Fruit fly (Drosophila melanogaster) whole organism, prepupa: ENCODE measurements around the gene Orp8.

Experiments
- CG10631 ChIP-seq: fragments of 200-800 bp; sonication (Bioruptor generic); optimal IDR thresholded peaks from 2 replicates; lab custom pipeline; 2016; ENCODE audit warnings: missing biosample characterization, missing genetic modification characterization
- CG11294 ChIP-seq: fragments of 200-800 bp; sonication (Bioruptor generic); IDR thresholded peaks from 2 replicates; pipeline ENCODE4 v1.3.6; 2022; ENCODE audit warnings: missing biosample characterization, missing genetic modification characterization
- CG11762 ChIP-seq: fragments of 200-800 bp; sonication (Bioruptor generic); optimal IDR thresholded peaks from 3 replicates; lab custom pipeline; 2016; ENCODE audit warnings: missing biosample characterization, missing genetic modification characterization; ENCODE audit not compliant: insufficient read depth
- CG11902 ChIP-seq: fragments of 200-800 bp; sonication (Bioruptor generic); optimal IDR thresholded peaks from 3 replicates; lab custom pipeline; 2016; ENCODE audit warnings: missing biosample characterization, missing genetic modification characterization
- CG16779 ChIP-seq: fragments of 200-800 bp; sonication (Bioruptor generic); optimal IDR thresholded peaks from 3 replicates; lab custom pipeline; 2017; ENCODE audit warnings: missing biosample characterization, mild to moderate bottlenecking, missing genetic modification characterization
- CG34406 ChIP-seq: fragments of 200-800 bp; sonication (Bioruptor generic); optimal IDR thresholded peaks from 3 replicates; lab custom pipeline; 2016; ENCODE audit warnings: missing biosample characterization, missing genetic modification characterization
- CG3919 ChIP-seq: fragments of 200-800 bp; sonication (Bioruptor generic); optimal IDR thresholded peaks from 3 replicates; lab custom pipeline; 2016; ENCODE audit warnings: missing biosample characterization, missing genetic modification characterization
- CG4318 ChIP-seq: fragments of 200-800 bp; sonication (Bioruptor generic); optimal IDR thresholded peaks from 3 replicates; lab custom pipeline; 2017; ENCODE audit warnings: missing biosample characterization, mild to moderate bottlenecking, missing genetic modification characterization
- CG6163 ChIP-seq: fragments of 200-800 bp; sonication (Bioruptor generic); IDR thresholded peaks from 3 replicates; pipeline ENCODE4 v1.3.6; 2022; ENCODE audit warnings: missing biosample characterization, missing genetic modification characterization
- CG6808 ChIP-seq: fragments of 200-800 bp; sonication (Bioruptor generic); optimal IDR thresholded peaks from 3 replicates; lab custom pipeline; 2017; ENCODE audit warnings: missing biosample characterization, missing genetic modification characterization, mild to moderate bottlenecking, moderate library complexity, missing genetic modification reagents
- CG6854 ChIP-seq: fragments of 200-800 bp; sonication (Bioruptor generic); optimal IDR thresholded peaks from 2 replicates; lab custom pipeline; 2017; ENCODE audit warnings: missing biosample characterization, mild to moderate bottlenecking, missing genetic modification characterization
- CG8319 ChIP-seq: fragments of 200-800 bp; sonication (Bioruptor generic); optimal IDR thresholded peaks from 3 replicates; lab custom pipeline; 2016; ENCODE audit warnings: missing biosample characterization, missing genetic modification characterization
- CG8632 ChIP-seq: fragments of 200-800 bp; sonication (Bioruptor generic); optimal IDR thresholded peaks from 3 replicates; lab custom pipeline; 2016; ENCODE audit warnings: missing biosample characterization, missing genetic modification characterization
- CG9139 ChIP-seq: fragments of 200-800 bp; sonication (Bioruptor generic); optimal IDR thresholded peaks from 3 replicates; lab custom pipeline; 2017; ENCODE audit warnings: missing biosample characterization, mild to moderate bottlenecking, missing genetic modification characterization
- Eip78C ChIP-seq: fragments of 200-800 bp; sonication (Bioruptor generic); peaks from one replicate; lab custom pipeline; 2016; ENCODE audit warnings: missing biosample characterization, missing genetic modification characterization
- Ets21C ChIP-seq: fragments of 200-800 bp; sonication (Bioruptor generic); optimal IDR thresholded peaks from 3 replicates; lab custom pipeline; 2016; ENCODE audit warnings: missing biosample characterization, missing genetic modification characterization
- Gug ChIP-seq: fragments of 200-800 bp; sonication (Bioruptor generic); IDR thresholded peaks from 2 replicates; pipeline ENCODE4 v1.3.6; 2022; ENCODE audit warnings: missing biosample characterization, missing genetic modification characterization
- Hr39 ChIP-seq: fragments of 200-800 bp; sonication (Bioruptor generic); optimal IDR thresholded peaks from 2 replicates; lab custom pipeline; 2016; ENCODE audit warnings: missing biosample characterization, missing genetic modification characterization
- Hr4 ChIP-seq: fragments of 200-800 bp; sonication (Bioruptor generic); optimal IDR thresholded peaks from 3 replicates; lab custom pipeline; 2016; ENCODE audit warnings: missing biosample characterization, missing genetic modification characterization
- Lpt ChIP-seq: fragments of 200-800 bp; sonication (Bioruptor generic); optimal IDR thresholded peaks from 3 replicates; lab custom pipeline; 2016; ENCODE audit warnings: missing biosample characterization, missing genetic modification characterization
- OdsH ChIP-seq: fragments of 200-800 bp; sonication (Bioruptor generic); optimal IDR thresholded peaks from 3 replicates; lab custom pipeline; 2016; ENCODE audit warnings: missing biosample characterization, missing genetic modification characterization
- Smox ChIP-seq: fragments of 200-800 bp; sonication (Bioruptor generic); optimal IDR thresholded peaks from 3 replicates; lab custom pipeline; 2016; ENCODE audit warnings: missing biosample characterization, missing genetic modification characterization
- Sox102F ChIP-seq: fragments of 200-800 bp; sonication (Bioruptor generic); optimal IDR thresholded peaks from 2 replicates; lab custom pipeline; 2016; ENCODE audit warnings: missing biosample characterization, mild to moderate bottlenecking, missing genetic modification characterization
- Sox15 ChIP-seq: fragments of 200-800 bp; sonication (Bioruptor generic); optimal IDR thresholded peaks from 3 replicates; lab custom pipeline; 2016; ENCODE audit warnings: missing biosample characterization, missing genetic modification characterization
- acj6 ChIP-seq: fragments of 200-800 bp; sonication (Bioruptor generic); optimal IDR thresholded peaks from 3 replicates; lab custom pipeline; 2016; ENCODE audit warnings: missing biosample characterization, missing genetic modification characterization
- cyc ChIP-seq: fragments of 200-800 bp; sonication (Bioruptor generic); optimal IDR thresholded peaks from 3 replicates; lab custom pipeline; 2016; ENCODE audit warnings: missing biosample characterization, missing genetic modification characterization
- esn ChIP-seq: fragments of 200-800 bp; sonication (Bioruptor generic); optimal IDR thresholded peaks from 2 replicates; lab custom pipeline; 2016; ENCODE audit warnings: missing biosample characterization, mild to moderate bottlenecking, missing genetic modification characterization, moderate library complexity
- fd85E ChIP-seq: fragments of 200-800 bp; sonication (Bioruptor generic); optimal IDR thresholded peaks from 3 replicates; lab custom pipeline; 2016; ENCODE audit warnings: missing biosample characterization, missing genetic modification characterization
- fkh ChIP-seq: fragments of 200-800 bp; sonication (Bioruptor generic); optimal IDR thresholded peaks from 3 replicates; lab custom pipeline; 2017; ENCODE audit warnings: missing biosample characterization, mild to moderate bottlenecking, missing genetic modification characterization, moderate library complexity
- net ChIP-seq: fragments of 200-800 bp; sonication (Bioruptor generic); optimal IDR thresholded peaks from 3 replicates; lab custom pipeline; 2016; ENCODE audit warnings: missing biosample characterization, missing genetic modification characterization
- pdm3 ChIP-seq: fragments of 200-800 bp; sonication (Bioruptor generic); optimal IDR thresholded peaks from 3 replicates; lab custom pipeline; 2016; ENCODE audit warnings: missing biosample characterization, missing genetic modification characterization
- salr ChIP-seq, 2 experiments: fragments of 200-800 bp; sonication (Bioruptor generic); optimal IDR thresholded peaks; 3 replicates each; lab custom pipeline; 2016 to 2018; ENCODE audit warnings: missing biosample characterization in 2 of 2, missing genetic modification characterization in 2 of 2, mild to moderate bottlenecking in 1 of 2
- spab ChIP-seq: fragments of 200-800 bp; sonication (Bioruptor generic); optimal IDR thresholded peaks from 2 replicates; lab custom pipeline; 2017; ENCODE audit warnings: missing biosample characterization, mild to moderate bottlenecking, missing genetic modification characterization, missing genetic modification reagents
- ss ChIP-seq, 2 experiments: fragments of 200-800 bp; sonication (Bioruptor generic); optimal IDR thresholded peaks; 2 replicates in 1 of 2; 3 replicates in 1 of 2; lab custom pipeline; 2017 to 2018; ENCODE audit warnings: mild to moderate bottlenecking in 2 of 2, missing biosample characterization in 2 of 2, missing genetic modification characterization in 2 of 2, moderate library complexity in 1 of 2
- svp ChIP-seq: fragments of 200-800 bp; sonication (Bioruptor generic); peaks from one replicate; lab custom pipeline; 2016; ENCODE audit warnings: missing biosample characterization, missing genetic modification characterization
- vri ChIP-seq: fragments of 200-800 bp; sonication (Bioruptor generic); optimal IDR thresholded peaks from 3 replicates; lab custom pipeline; 2016; ENCODE audit warnings: missing biosample characterization, mild to moderate bottlenecking, missing genetic modification characterization

Gene Orp8

DNA sequence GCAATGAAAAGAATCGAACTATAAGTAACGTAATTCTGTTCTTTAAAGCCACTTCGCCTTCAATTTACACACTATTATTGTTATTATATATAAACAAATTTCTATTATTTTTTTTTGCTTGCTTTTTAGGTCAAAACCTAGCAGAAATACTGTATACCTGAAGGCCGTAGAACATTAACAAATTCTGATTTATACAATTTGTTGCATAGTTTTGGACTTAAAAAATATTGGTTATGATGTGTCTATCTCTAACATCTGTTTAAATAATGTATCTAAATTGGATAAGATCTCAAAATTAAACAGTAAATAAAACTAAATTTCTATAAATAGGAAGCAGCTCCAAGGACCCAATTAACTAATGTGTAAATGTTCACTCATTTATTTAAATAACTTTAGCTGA is 3.3 kb upstream of the Orp8 start:
- TF ChIP-seq salr (GFP tag; optimal IDR thresholded peaks at IDR 0.05; lab: Kevin White, UChicago) (no peak), esn (GFP tag; lab: Kevin White, UChicago) (no peak), svp (GFP tag; lab: Kevin White, UChicago) (peak; percentile 22), Ets21C (no peak), CG10631 (no peak), CG6854 (GFP tag; lab: Kevin White, UChicago) (no peak), spab (no peak), CG6808 (GFP tag; lab: Kevin White, UChicago) (no peak)
- TF ChIP-seq, all 60 proteins: peak for 1

DNA sequence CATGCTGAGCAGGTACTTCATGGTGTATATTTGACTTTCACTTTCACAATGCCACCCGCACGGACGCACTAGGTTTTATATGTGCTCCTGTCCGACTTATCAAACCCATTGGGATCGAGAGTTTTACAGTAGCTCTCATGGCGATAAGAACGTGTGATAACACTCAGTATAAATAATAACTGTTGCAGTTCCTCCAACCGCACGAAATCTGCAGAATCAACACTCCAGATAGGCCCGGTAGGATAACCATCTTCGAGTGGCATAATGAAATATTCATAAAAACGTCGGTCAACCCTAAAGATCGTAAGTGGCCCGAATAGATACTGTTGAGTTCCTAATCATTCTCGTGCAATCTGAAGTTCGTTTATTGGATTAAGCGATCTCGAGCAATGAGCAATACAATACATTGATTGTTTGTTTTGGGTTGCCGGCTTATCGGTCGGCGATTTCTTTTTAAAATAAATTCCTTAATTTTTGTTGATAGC is 1.6 kb upstream of the Orp8 start, which contains the start of gene CG4362:
Gene CG4362, minus strand, starts transcription at position 51 of the 485 bp plus-strand sequence.
- no peak for TF ChIP-seq Sox102F
- TF ChIP-seq svp (GFP tag; lab: Kevin White, UChicago): peak; percentile 84
- TF ChIP-seq vri (GFP tag; lab: Kevin White, UChicago): peak; percentile 83
- no peak for TF ChIP-seq cyc (GFP tag; lab: Kevin White, UChicago)
- no peak for TF ChIP-seq OdsH (GFP tag; lab: Kevin White, UChicago)
- no peak for TF ChIP-seq Sox15 (GFP tag; lab: Kevin White, UChicago)
- TF ChIP-seq CG4318 (GFP tag; lab: Kevin White, UChicago): no peak
- no peak for TF ChIP-seq esn (GFP tag; lab: Kevin White, UChicago)
- no peak for TF ChIP-seq spab
- no peak for TF ChIP-seq Smox (GFP tag; lab: Kevin White, UChicago)
- TF ChIP-seq CG34406: no peak
- no peak for TF ChIP-seq CG11294 (GFP tag; lab: Robert Waterston, UW)
- TF ChIP-seq CG9139 (GFP tag; lab: Kevin White, UChicago): no peak
- no peak for TF ChIP-seq net (GFP tag; lab: Kevin White, UChicago)
- TF ChIP-seq Lpt (GFP tag; lab: Kevin White, UChicago): no peak
- TF ChIP-seq acj6: no peak
- no peak for TF ChIP-seq fd85E (GFP tag; lab: Kevin White, UChicago)
- TF ChIP-seq, all 60 proteins: peak for 2

DNA sequence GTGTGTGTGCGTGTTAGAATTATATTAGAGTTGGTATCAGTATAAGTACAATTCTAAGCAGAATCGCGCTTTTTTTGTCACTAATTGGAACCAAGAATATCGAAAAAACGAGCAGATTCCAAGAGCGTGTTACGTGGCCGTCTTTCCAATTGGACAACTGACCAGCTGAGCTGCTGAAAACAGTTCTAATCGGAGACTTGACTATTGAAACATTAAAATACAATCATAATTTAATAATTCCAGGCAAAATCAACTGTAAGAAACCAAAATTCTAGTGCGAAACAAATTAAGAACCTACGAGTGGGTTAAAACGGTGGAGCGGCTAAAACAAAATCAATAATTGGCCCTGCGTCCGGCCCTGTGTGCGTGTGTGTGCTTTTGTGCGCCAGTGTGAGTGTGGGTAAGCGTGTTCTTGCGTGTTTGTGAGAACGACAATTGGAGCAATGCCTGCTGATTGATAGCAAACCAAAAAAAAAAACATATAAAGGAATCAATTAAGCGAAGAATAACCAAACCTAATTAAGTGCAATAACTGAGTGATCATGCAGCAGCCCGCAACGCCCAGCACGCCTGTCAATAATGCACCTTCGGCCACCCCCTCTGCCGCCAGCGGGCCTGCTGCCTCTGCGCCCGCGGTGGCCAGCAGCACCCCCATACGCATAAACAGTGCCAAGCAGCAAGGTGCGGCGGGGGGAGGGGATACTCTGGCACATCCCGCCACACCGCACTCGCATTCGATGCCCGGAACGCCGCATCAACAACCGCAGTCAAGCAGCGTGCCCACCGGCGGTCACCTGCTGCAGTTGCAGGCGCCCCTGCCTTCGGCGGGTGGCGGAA is 735 bp downstream of the Orp8 start:
- TF ChIP-seq CG6163 (GFP tag; lab: Robert Waterston, UW) (peak; percentile 13; the same call in 1 of the 3 replicates), fkh (GFP tag; lab: Kevin White, UChicago) (no peak), esn (GFP tag; lab: Kevin White, UChicago) (peak; percentile 3), CG11762 (GFP tag; lab: Kevin White, UChicago) (no peak), CG3919 (no peak), CG11294 (GFP tag; lab: Robert Waterston, UW) (peak; percentile 6; the same call in 1 of the 2 replicates), CG8632 (GFP tag; lab: Kevin White, UChicago) (no peak), Eip78C (GFP tag; lab: Kevin White, UChicago) (peak; percentile 33), Ets21C (no peak), Gug (GFP tag; lab: Robert Waterston, UW) (no peak; the same call in 1 of the 2 replicates), Hr39 (GFP tag; lab: Kevin White, UChicago) (no peak), net (GFP tag; lab: Kevin White, UChicago) (no peak), svp (GFP tag; lab: Kevin White, UChicago) (peak; percentile 66), ss (GFP tag; optimal IDR thresholded peaks at IDR 0.05; lab: Kevin White, UChicago) (no peak), CG8319 (GFP tag; lab: Kevin White, UChicago) (no peak), CG4318 (GFP tag; lab: Kevin White, UChicago) (no peak), Hr4 (GFP tag; lab: Kevin White, UChicago) (no peak), CG11902 (peak; percentile 31)

DNA sequence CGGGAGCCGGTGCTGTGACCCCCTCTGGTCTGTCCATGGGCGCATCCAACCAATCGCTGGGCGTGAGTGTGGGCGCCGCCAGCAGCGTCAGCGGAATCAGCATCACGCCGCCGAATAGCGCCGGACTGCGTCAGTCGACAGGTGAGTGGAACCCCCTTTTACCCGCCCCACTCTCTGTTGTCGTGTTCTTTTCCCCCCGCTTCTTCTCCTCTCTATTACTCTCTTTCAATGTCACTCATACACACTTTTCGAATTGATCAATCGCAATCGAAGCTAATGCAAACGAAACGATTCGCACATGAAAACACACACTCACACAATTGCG is 1.3 kb downstream of the Orp8 start:
- TF ChIP-seq Gug (GFP tag; lab: Robert Waterston, UW) (no peak), pdm3 (GFP tag; lab: Kevin White, UChicago) (no peak), CG11294 (GFP tag; lab: Robert Waterston, UW) (no peak), CG11902 (no peak), CG16779 (tag; lab: Kevin White, UChicago) (no peak), CG4318 (GFP tag; lab: Kevin White, UChicago) (no peak)
